Worm (Caenorhabditis elegans): ENCODE data around the gene ZK809.8.

DNA sequence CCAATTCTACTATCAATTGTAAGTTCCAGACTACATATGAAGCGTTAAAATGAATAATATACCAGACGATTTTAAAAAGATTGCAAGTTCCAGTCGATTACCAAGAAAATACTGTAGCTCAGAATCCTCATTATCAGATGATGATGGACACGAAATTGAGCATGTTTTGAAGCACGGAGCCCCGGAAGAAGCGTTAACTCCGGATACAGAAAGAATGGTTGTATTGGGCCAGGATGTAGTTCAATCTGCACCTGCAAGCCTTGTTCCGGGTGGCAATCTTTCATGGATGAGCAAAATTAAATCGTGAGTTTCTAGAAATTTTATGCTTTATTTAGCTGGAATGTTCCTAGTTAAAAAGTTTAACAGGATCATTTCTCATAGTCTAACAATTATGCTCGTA lies 19.1 kb upstream of the ZK809.8 start, which contains the start of gene atg-4.2:
- TF ChIP-seq sea-1 (GFP tag; conservative IDR thresholded peaks at IDR 0.05), result no peak
- TF ChIP-seq hmbx-1 (tag; optimal IDR thresholded peaks at IDR 0.05), result no peak
- no peak for TF ChIP-seq ama-1 (optimal IDR thresholded peaks at IDR 0.05)
- TF ChIP-seq aly-1 (tag; optimal IDR thresholded peaks at IDR 0.05), result no peak
- TF ChIP-seq hnd-1 (tag; optimal IDR thresholded peaks at IDR 0.05), result no peak
- TF ChIP-seq ceh-13 (GFP tag; optimal IDR thresholded peaks at IDR 0.05), result no peak
- no peak for TF ChIP-seq flt-1 (GFP tag; IDR thresholded peaks at IDR 0.05)
- no peak for TF ChIP-seq F13C5.2 (tag; optimal IDR thresholded peaks at IDR 0.05)
- no peak for TF ChIP-seq scrt-1 (GFP tag; IDR thresholded peaks at IDR 0.05)
- TF ChIP-seq B0310.2 (tag; optimal IDR thresholded peaks at IDR 0.05), result no peak

Data from whole organism, early embryonic.